Worm (Caenorhabditis elegans) whole organism, late embryonic: Measurements from ENCODE around the gene nhr-30.

Experiments used
- C38D4.7 ChIP-seq: fragments of 200-800 bp; sonication (Bioruptor generic); optimal IDR thresholded peaks from 2 replicates; lab custom pipeline; 2018; ENCODE audit warnings: mild to moderate bottlenecking, missing genetic modification characterization, moderate library complexity, missing compliant biosample characterization
- K02D7.2 ChIP-seq: sonication (generic microtip); optimal IDR thresholded peaks from 2 replicates; lab custom pipeline; 2017; ENCODE audit warnings: mild to moderate bottlenecking, missing genetic modification characterization, missing compliant biosample characterization
- Y22D7AL.16 ChIP-seq: sonication (generic microtip); optimal IDR thresholded peaks from 2 replicates; lab custom pipeline; 2016; ENCODE audit warnings: missing genetic modification characterization, missing compliant biosample characterization
- ahr-1 ChIP-seq: sonication (generic microtip); optimal IDR thresholded peaks from 2 replicates; lab custom pipeline; 2016; ENCODE audit warnings: missing genetic modification characterization, missing compliant biosample characterization
- ama-1 ChIP-seq: fragments of 150-350 bp; optimal IDR thresholded peaks from 2 replicates; lab custom pipeline; 2014
- ceh-14 ChIP-seq: sonication (generic microtip); optimal IDR thresholded peaks from 2 replicates; lab custom pipeline; 2016; ENCODE audit warnings: missing genotype, missing genetic modification characterization, missing compliant biosample characterization
- ceh-18 ChIP-seq: sonication (generic microtip); optimal IDR thresholded peaks from 2 replicates; lab custom pipeline; 2016; ENCODE audit warnings: missing genetic modification characterization, missing compliant biosample characterization
- ceh-2 ChIP-seq: sonication (generic microtip); optimal IDR thresholded peaks from 2 replicates; lab custom pipeline; 2016; ENCODE audit warnings: missing genotype, missing genetic modification characterization, missing compliant biosample characterization
- ceh-24 ChIP-seq: sonication (generic microtip); optimal IDR thresholded peaks from 2 replicates; lab custom pipeline; 2016; ENCODE audit warnings: mild to moderate bottlenecking, missing genetic modification characterization, missing compliant biosample characterization
- ceh-30 ChIP-seq: fragments of 150-350 bp; optimal IDR thresholded peaks from 2 replicates; lab custom pipeline; 2014; ENCODE audit warnings: missing biosample characterization, missing genetic modification characterization
- ceh-31 ChIP-seq: sonication (generic microtip); optimal IDR thresholded peaks from 2 replicates; lab custom pipeline; 2016; ENCODE audit warnings: missing genetic modification characterization, missing compliant biosample characterization
- ceh-34 ChIP-seq: sonication (generic microtip); optimal IDR thresholded peaks from 2 replicates; lab custom pipeline; 2016; ENCODE audit warnings: mild to moderate bottlenecking, missing genetic modification characterization, missing compliant biosample characterization
- ceh-48 ChIP-seq: sonication (generic microtip); optimal IDR thresholded peaks from 2 replicates; lab custom pipeline; 2016; ENCODE audit warnings: missing genetic modification characterization, inconsistent platforms, missing compliant biosample characterization
- dve-1 ChIP-seq: sonication (generic microtip); optimal IDR thresholded peaks from 2 replicates; lab custom pipeline; 2017; ENCODE audit warnings: antibody characterized with exemption, mild to moderate bottlenecking, missing genetic modification characterization, missing compliant biosample characterization
- elt-2 ChIP-seq: sonication (generic microtip); optimal IDR thresholded peaks from 2 replicates; lab custom pipeline; 2016; ENCODE audit warnings: missing genetic modification reagents, missing genetic modification characterization, missing compliant biosample characterization
- fkh-6 ChIP-seq: sonication (generic microtip); optimal IDR thresholded peaks from 2 replicates; lab custom pipeline; 2016; ENCODE audit warnings: missing genetic modification characterization, missing compliant biosample characterization
- hlh-15 ChIP-seq: sonication (generic microtip); optimal IDR thresholded peaks from 2 replicates; lab custom pipeline; 2016; ENCODE audit warnings: missing genetic modification characterization, missing compliant biosample characterization
- hlh-30 ChIP-seq: sonication (generic microtip); optimal IDR thresholded peaks from 2 replicates; lab custom pipeline; 2017; ENCODE audit warnings: antibody characterized with exemption, missing genetic modification characterization, missing compliant biosample characterization; ENCODE audit not compliant: insufficient read depth
- hlh-6 ChIP-seq: sonication (generic microtip); optimal IDR thresholded peaks from 2 replicates; lab custom pipeline; 2016; ENCODE audit warnings: missing genotype, missing genetic modification characterization, missing compliant biosample characterization
- hlh-8 ChIP-seq: sonication (generic microtip); optimal IDR thresholded peaks from 2 replicates; lab custom pipeline; 2016; ENCODE audit warnings: missing genotype, missing genetic modification characterization, missing compliant biosample characterization
- lim-6 ChIP-seq: sonication (generic microtip); optimal IDR thresholded peaks from 2 replicates; lab custom pipeline; 2016; ENCODE audit warnings: missing genetic modification characterization, missing compliant biosample characterization
- lin-11 ChIP-seq: fragments of 200-800 bp; sonication (Bioruptor generic); optimal IDR thresholded peaks from 2 replicates; lab custom pipeline; 2018; ENCODE audit warnings: mild to moderate bottlenecking, missing genetic modification characterization, missing compliant biosample characterization
- nfya-1 ChIP-seq: sonication (generic microtip); optimal IDR thresholded peaks from 2 replicates; lab custom pipeline; 2017; ENCODE audit warnings: missing genetic modification characterization, mild to moderate bottlenecking, missing compliant biosample characterization, antibody characterized with exemption, moderate library complexity
- npax-4 ChIP-seq: sonication (generic microtip); optimal IDR thresholded peaks from 2 replicates; lab custom pipeline; 2016; ENCODE audit warnings: missing genetic modification characterization, missing compliant biosample characterization
- pax-1 ChIP-seq: fragments of 150-350 bp; optimal IDR thresholded peaks from 2 replicates; lab custom pipeline; 2014; ENCODE audit warnings: missing biosample characterization, missing genetic modification characterization
- pha-2 ChIP-seq: sonication (generic microtip); optimal IDR thresholded peaks from 2 replicates; lab custom pipeline; 2017; ENCODE audit warnings: mild to moderate bottlenecking, missing genetic modification characterization, missing compliant biosample characterization
- pha-4 ChIP-seq: fragments of 150-350 bp; optimal IDR thresholded peaks from 2 replicates; lab custom pipeline; 2018; ENCODE audit warnings: missing biosample characterization, missing genetic modification reagents, missing genetic modification characterization
- ref-2 ChIP-seq: sonication (generic microtip); optimal IDR thresholded peaks from 2 replicates; lab custom pipeline; 2016; ENCODE audit warnings: missing genetic modification characterization, missing compliant biosample characterization
- rnt-1 ChIP-seq: sonication (generic microtip); optimal IDR thresholded peaks from 2 replicates; lab custom pipeline; 2016; ENCODE audit warnings: missing genetic modification characterization, missing compliant biosample characterization
- sox-2 ChIP-seq: fragments of 200-800 bp; sonication (Bioruptor generic); IDR thresholded peaks from 2 replicates; pipeline ENCODE4 v1.3.6; 2022; ENCODE audit warnings: missing genetic modification reagents, missing genetic modification characterization, missing compliant biosample characterization
- syd-9 ChIP-seq: sonication (generic microtip); optimal IDR thresholded peaks from 2 replicates; lab custom pipeline; 2016; ENCODE audit warnings: mild to moderate bottlenecking, missing genetic modification characterization, moderate library complexity, missing compliant biosample characterization
- tbx-2 ChIP-seq: sonication (generic microtip); optimal IDR thresholded peaks from 2 replicates; lab custom pipeline; 2016; ENCODE audit warnings: missing genetic modification characterization, missing compliant biosample characterization
- ttx-3 ChIP-seq: sonication (generic microtip); optimal IDR thresholded peaks from 2 replicates; lab custom pipeline; 2016; ENCODE audit warnings: missing genetic modification reagents, missing genetic modification characterization, missing compliant biosample characterization
- unc-42 ChIP-seq: sonication (generic microtip); optimal IDR thresholded peaks from 2 replicates; lab custom pipeline; 2016; ENCODE audit warnings: missing genotype, missing genetic modification characterization, missing compliant biosample characterization
- unc-55 ChIP-seq: sonication (generic microtip); optimal IDR thresholded peaks from 2 replicates; lab custom pipeline; 2017; ENCODE audit warnings: missing biosample characterization, missing genetic modification reagents, missing genetic modification characterization

Gene nhr-30

DNA sequence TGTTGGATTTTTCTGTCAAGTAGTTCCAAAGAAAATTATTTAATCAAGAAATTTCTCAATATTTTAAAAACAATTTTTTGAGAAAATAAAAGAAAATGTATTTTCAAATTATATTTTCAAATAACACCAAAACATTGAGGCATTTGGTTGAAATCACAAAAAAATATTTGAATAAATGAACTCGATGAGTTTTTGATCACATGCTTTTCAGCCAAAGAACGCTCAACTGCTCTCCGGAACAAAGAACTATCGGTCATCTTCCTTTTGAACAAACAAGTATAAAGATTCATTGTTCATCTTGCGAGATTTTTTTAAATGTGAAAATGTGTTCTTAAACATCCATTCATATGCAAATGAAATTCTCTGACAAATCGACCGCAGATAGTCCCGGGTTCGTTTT, 50.0 kb downstream of the nhr-30 start:
- TF ChIP-seq C38D4.7 (GFP tag; lab: Kevin White, UChicago) (no peak), lin-11 (no peak), lim-6 (tag; lab: Kevin White, UChicago) (no peak), hlh-8 (no peak)
- TF ChIP-seq, all 69 proteins: peak for 0

- TF ChIP-seq ref-2 (tag; lab: Kevin White, UChicago) = peak; percentile 74
- peak; percentile 84 for TF ChIP-seq unc-55 (GFP tag; lab: Kevin White, UChicago)
- no peak for TF ChIP-seq pha-2 (tag; lab: Kevin White, UChicago)
- no peak for TF ChIP-seq K02D7.2 (tag; lab: Kevin White, UChicago)
- TF ChIP-seq hlh-8 = peak; percentile 46
- TF ChIP-seq elt-2 (tag; lab: Kevin White, UChicago) = peak; percentile 78
- no peak for TF ChIP-seq pha-4 (tag; lab: Kevin White, UChicago)
- peak; percentile 73 for TF ChIP-seq ceh-18
- TF ChIP-seq ttx-3 (tag; lab: Kevin White, UChicago) = no peak
- TF ChIP-seq ahr-1 (tag; lab: Kevin White, UChicago) = no peak
- peak; percentile 85 for TF ChIP-seq tbx-2 (tag; lab: Kevin White, UChicago)
- no peak for TF ChIP-seq pax-1 (tag; lab: Kevin White, UChicago)
- TF ChIP-seq Y22D7AL.16 (tag; lab: Kevin White, UChicago) = no peak
- TF ChIP-seq npax-4 = no peak
- peak; percentile 93 for TF ChIP-seq hlh-30
- TF ChIP-seq hlh-6 (tag; lab: Kevin White, UChicago) = no peak
- TF ChIP-seq ceh-30 = no peak
- peak; percentile 15 for TF ChIP-seq syd-9
- TF ChIP-seq ceh-31 (tag; lab: Kevin White, UChicago) = peak; percentile 41
- TF ChIP-seq fkh-6 (tag; lab: Kevin White, UChicago) = no peak
- peak; percentile 66 for TF ChIP-seq rnt-1
- no peak for TF ChIP-seq ceh-24 (tag; lab: Kevin White, UChicago)
- no peak for TF ChIP-seq hlh-15 (tag; lab: Kevin White, UChicago)
- TF ChIP-seq ceh-2 (tag; lab: Kevin White, UChicago) = no peak
- TF ChIP-seq ama-1 (lab: Kevin White, UChicago) = no peak
- TF ChIP-seq sox-2 (GFP tag; lab: Robert Waterston, UW) = peak; percentile 40; the same call in 1 of the 2 replicates
- TF ChIP-seq dve-1 (tag; lab: Kevin White, UChicago) = peak; percentile 37
- TF ChIP-seq ceh-48 (tag; lab: Kevin White, UChicago) = no peak
- no peak for TF ChIP-seq ceh-14 (tag; lab: Kevin White, UChicago)
- TF ChIP-seq ceh-34 (tag; lab: Kevin White, UChicago) = peak; percentile 34
- peak; percentile 67 for TF ChIP-seq unc-42
- peak; percentile 76 for TF ChIP-seq nfya-1 (tag; lab: Kevin White, UChicago)
Observed at ce11 chrV:9095613-9096317, 50.8 kb downstream of the nhr-30 start, which contains the start of gene F21C10.10. F21C10.10 (plus strand) TSS chrV:9096267.
